Fruit fly (Drosophila melanogaster): ENCODE data around the gene CG7992.

Gene CG7992

dm6 chrX:19243379-19243834 is 3.6 kb downstream of the CG7992 start, which contains the start of gene CG7889 (continued):
- peak; percentile 10 for TF ChIP-seq CG10979 (tag; optimal IDR thresholded peaks at IDR 0.05)
- TF ChIP-seq CG10267 (tag; optimal IDR thresholded peaks at IDR 0.05), result peak; percentile 34
- no peak for TF ChIP-seq HmgD (GFP tag; optimal IDR thresholded peaks at IDR 0.05)
- TF ChIP-seq CG2875 (GFP tag; optimal IDR thresholded peaks at IDR 0.05), result no peak
- TF ChIP-seq CG9932 (GFP tag; IDR thresholded peaks at IDR 0.05), result peak; percentile 28; the same call in 1 of the 2 replicates
- TF ChIP-seq chn (GFP tag; optimal IDR thresholded peaks at IDR 0.05), result no peak
- TF ChIP-seq lola (GFP tag; optimal IDR thresholded peaks at IDR 0.05), result no peak
- TF ChIP-seq CG6765 (GFP tag; optimal IDR thresholded peaks at IDR 0.05), result peak; percentile 9
- no peak for TF ChIP-seq tup (GFP tag; optimal IDR thresholded peaks at IDR 0.05)
- peak; percentile 49 for TF ChIP-seq CG18599 (GFP tag; optimal IDR thresholded peaks at IDR 0.05)
- peak; percentile 15 for TF ChIP-seq jumu (GFP tag; optimal IDR thresholded peaks at IDR 0.05)
- TF ChIP-seq Eip74EF (GFP tag; optimal IDR thresholded peaks at IDR 0.05), result no peak
- TF ChIP-seq inv (GFP tag; IDR thresholded peaks at IDR 0.05; ENCODE audit: partially characterized antibody), result no peak
- TF ChIP-seq CG14710 (tag; optimal IDR thresholded peaks at IDR 0.05), result peak; percentile 52
- TF ChIP-seq CG12391 (tag; optimal IDR thresholded peaks at IDR 0.05), result peak; percentile 11
- TF ChIP-seq E2f1 (GFP tag; IDR thresholded peaks at IDR 0.05), result 0 out of 2 replicates have a peak, but pooled peaks have one; percentile 18
- peak; percentile 8 for TF ChIP-seq CG9609 (GFP tag; optimal IDR thresholded peaks at IDR 0.05)
- TF ChIP-seq Hsf (GFP tag; optimal IDR thresholded peaks at IDR 0.05), result peak; percentile 6
- TF ChIP-seq CG34422 (GFP tag; IDR thresholded peaks at IDR 0.05), result peak; percentile 31; the same call in 1 of the 3 replicates
- TF ChIP-seq cas (GFP tag; IDR thresholded peaks at IDR 0.05), result no peak
- TF ChIP-seq CG10431 (GFP tag; optimal IDR thresholded peaks at IDR 0.05), result no peak
- TF ChIP-seq fd64A (GFP tag; optimal IDR thresholded peaks at IDR 0.05), result no peak
- TF ChIP-seq CG2120 (GFP tag; optimal IDR thresholded peaks at IDR 0.05), result peak; percentile 27
- TF ChIP-seq bcd (GFP tag; optimal IDR thresholded peaks at IDR 0.05), result peak; percentile 23
- TF ChIP-seq CG13296 (GFP tag; optimal IDR thresholded peaks at IDR 0.05), result peak; percentile 24
- TF ChIP-seq YL-1 (GFP tag; optimal IDR thresholded peaks at IDR 0.05), result no peak
- TF ChIP-seq lab (GFP tag; optimal IDR thresholded peaks at IDR 0.05), result peak; percentile 3
- TF ChIP-seq CG4424 (GFP tag; optimal IDR thresholded peaks at IDR 0.05), result peak; percentile 58
- no peak for TF ChIP-seq CG10321 (GFP tag; IDR thresholded peaks at IDR 0.05)
- TF ChIP-seq tap (tag; optimal IDR thresholded peaks at IDR 0.05), result peak; percentile 9
- TF ChIP-seq sr (GFP tag; IDR thresholded peaks at IDR 0.05), result no peak
- TF ChIP-seq CG11085 (GFP tag; IDR thresholded peaks at IDR 0.05), result no peak
- TF ChIP-seq Hr39 (optimal IDR thresholded peaks at IDR 0.05), result no peak
- peak; percentile 98 for TF ChIP-seq D19A (tag; optimal IDR thresholded peaks at IDR 0.05)
- TF ChIP-seq Hmr (GFP tag; optimal IDR thresholded peaks at IDR 0.05), result no peak
- peak; percentile 53 for TF ChIP-seq lilli (GFP tag; optimal IDR thresholded peaks at IDR 0.05)
- no peak for TF ChIP-seq CG2129 (GFP tag; IDR thresholded peaks at IDR 0.05; ENCODE audit: partially characterized antibody)
- TF ChIP-seq Nf-YC (tag; optimal IDR thresholded peaks at IDR 0.05), result peak; percentile 25
- TF ChIP-seq CG3995 (GFP tag; optimal IDR thresholded peaks at IDR 0.05), result peak; percentile 70
- no peak for TF ChIP-seq CG10654 (GFP tag; optimal IDR thresholded peaks at IDR 0.05)
- no peak for TF ChIP-seq Oli (tag; optimal IDR thresholded peaks at IDR 0.05)
- peak; percentile 81 for TF ChIP-seq Med (GFP tag)
- peak; percentile 39 for TF ChIP-seq CG15601 (tag; optimal IDR thresholded peaks at IDR 0.05)
- TF ChIP-seq vvl (GFP tag; IDR thresholded peaks at IDR 0.05), result no peak
- no peak for TF ChIP-seq Bdp1 (GFP tag; optimal IDR thresholded peaks at IDR 0.05)
- TF ChIP-seq Sry-δ (GFP tag; optimal IDR thresholded peaks at IDR 0.05), result peak; percentile 3
- TF ChIP-seq CG13424 (tag; optimal IDR thresholded peaks at IDR 0.05), result peak; percentile 54
- TF ChIP-seq Nf-YA (GFP tag; IDR thresholded peaks at IDR 0.05), result no peak
- TF ChIP-seq CG3281 (GFP tag; optimal IDR thresholded peaks at IDR 0.05), result peak; percentile 26
- 0 out of 2 replicates have a peak, but pooled peaks have one; percentile 14 for TF ChIP-seq ap (GFP tag; IDR thresholded peaks at IDR 0.05)
